Worm (Caenorhabditis elegans) whole organism, L4 larva: Measurements from ENCODE around the gene F57F5.3.

Source experiments
- F37D6.2 ChIP-seq: sonication (generic microtip); optimal IDR thresholded peaks from 2 replicates; lab custom pipeline; 2016; ENCODE audit warnings: mild to moderate bottlenecking, missing genetic modification characterization, missing compliant biosample characterization
- F44E2.7 ChIP-seq: fragments of 200-800 bp; sonication (Bioruptor generic); IDR thresholded peaks from 2 replicates; pipeline ENCODE4 v2.1.2; 2022; ENCODE audit warnings: missing genetic modification characterization, missing compliant biosample characterization
- F49E8.2 ChIP-seq: sonication (generic microtip); optimal IDR thresholded peaks from 2 replicates; lab custom pipeline; 2016; ENCODE audit warnings: missing compliant biosample characterization, mild to moderate bottlenecking, missing genetic modification characterization, borderline replicate concordance
- T20F7.1 ChIP-seq: fragments of 200-800 bp; sonication (Bioruptor generic); optimal IDR thresholded peaks from 2 replicates; lab custom pipeline; 2018; ENCODE audit warnings: mild to moderate bottlenecking, missing genetic modification characterization, missing compliant biosample characterization
- Y48G9A.11 ChIP-seq: fragments of 200-800 bp; sonication (Bioruptor generic); IDR thresholded peaks from 2 replicates; pipeline ENCODE4 v1.3.6; 2022; ENCODE audit warnings: missing genetic modification reagents, missing genetic modification characterization, missing compliant biosample characterization
- ZK546.5 ChIP-seq, 2 experiments: sonication (generic microtip); optimal IDR thresholded peaks; 2 replicates each; lab custom pipeline; 2017; ENCODE audit warnings: missing biosample characterization in 2 of 2, missing genetic modification characterization in 2 of 2
- aha-1 ChIP-seq: fragments of 150-350 bp; peaks from one replicate; lab custom pipeline; 2014; ENCODE audit warnings: missing biosample characterization, missing genetic modification characterization
- aly-2 ChIP-seq: sonication (generic microtip); optimal IDR thresholded peaks from 2 replicates; lab custom pipeline; 2018; ENCODE audit warnings: missing biosample characterization, missing genetic modification characterization
- ama-1 ChIP-seq: fragments of 150-350 bp; optimal IDR thresholded peaks from 2 replicates; lab custom pipeline; 2014; ENCODE audit warnings: inconsistent platforms, mixed read lengths
- ceh-28 ChIP-seq: fragments of 150-350 bp; optimal IDR thresholded peaks from 2 replicates; lab custom pipeline; 2014; ENCODE audit warnings: missing biosample characterization, missing genetic modification reagents, missing genetic modification characterization
- ceh-62 ChIP-seq: sonication (generic microtip); optimal IDR thresholded peaks from 2 replicates; lab custom pipeline; 2017; ENCODE audit warnings: missing biosample characterization, missing genetic modification characterization
- ceh-82 ChIP-seq: sonication (generic microtip); optimal IDR thresholded peaks from 2 replicates; lab custom pipeline; 2017; ENCODE audit warnings: missing biosample characterization, missing genetic modification characterization
- cey-2 ChIP-seq: sonication (generic microtip); optimal IDR thresholded peaks from 3 replicates; lab custom pipeline; 2017; ENCODE audit warnings: missing genetic modification characterization, mild to moderate bottlenecking, missing compliant biosample characterization, antibody characterized with exemption, borderline replicate concordance; ENCODE audit not compliant: insufficient read depth
- daf-19 ChIP-seq: fragments of 200-800 bp; sonication (Bioruptor generic); conservative IDR thresholded peaks from 2 replicates; pipeline ENCODE4 v1.3.6; 2022; ENCODE audit warnings: missing genetic modification characterization, missing compliant biosample characterization
- dmd-6 ChIP-seq: fragments of 200-800 bp; sonication (Bioruptor generic); IDR thresholded peaks from 2 replicates; pipeline ENCODE4 v1.3.6; 2022; ENCODE audit warnings: missing genetic modification reagents, missing genetic modification characterization, missing compliant biosample characterization
- dpl-1 ChIP-seq: fragments of 150-350 bp; optimal IDR thresholded peaks from 2 replicates; lab custom pipeline; 2014; ENCODE audit warnings: missing biosample characterization, missing genetic modification reagents, missing genetic modification characterization
- hlh-11 ChIP-seq: fragments of 200-800 bp; sonication (Bioruptor generic); optimal IDR thresholded peaks from 2 replicates; lab custom pipeline; 2018; ENCODE audit warnings: mild to moderate bottlenecking, missing genetic modification characterization, missing compliant biosample characterization
- hlh-30 ChIP-seq: sonication (generic microtip); optimal IDR thresholded peaks from 2 replicates; lab custom pipeline; 2017; ENCODE audit warnings: antibody characterized with exemption, mild to moderate bottlenecking, missing genetic modification characterization, missing compliant biosample characterization; ENCODE audit not compliant: insufficient read depth
- jun-1 ChIP-seq: fragments of 150-350 bp; optimal IDR thresholded peaks from 2 replicates; lab custom pipeline; 2014; ENCODE audit warnings: missing biosample characterization, missing genetic modification reagents, missing genetic modification characterization
- lin-15B ChIP-seq: fragments of 150-350 bp; sonication (generic microtip); optimal IDR thresholded peaks from 3 replicates; lab custom pipeline; 2014; ENCODE audit warnings: missing biosample characterization, missing genetic modification characterization
- lin-38 ChIP-seq: fragments of 200-800 bp; sonication (Bioruptor generic); IDR thresholded peaks from 2 replicates; pipeline ENCODE4 v1.3.6; 2022; ENCODE audit warnings: missing genetic modification reagents, missing genetic modification characterization, missing compliant biosample characterization
- mxl-2 ChIP-seq: fragments of 200-800 bp; sonication (Bioruptor generic); conservative IDR thresholded peaks from 2 replicates; pipeline ENCODE4 v1.3.6; 2022; ENCODE audit warnings: missing genetic modification reagents, missing genetic modification characterization, missing compliant biosample characterization
- nhr-25 ChIP-seq: sonication (generic microtip); optimal IDR thresholded peaks from 2 replicates; lab custom pipeline; 2017; ENCODE audit warnings: missing genetic modification characterization, mild to moderate bottlenecking, missing compliant biosample characterization, antibody characterized with exemption, moderate library complexity, borderline replicate concordance; ENCODE audit not compliant: insufficient read depth
- nhr-28 ChIP-seq: fragments of 150-350 bp; optimal IDR thresholded peaks from 2 replicates; lab custom pipeline; 2014; ENCODE audit warnings: missing biosample characterization, missing genetic modification characterization
- nhr-48 ChIP-seq: sonication (generic microtip); optimal IDR thresholded peaks from 2 replicates; lab custom pipeline; 2016; ENCODE audit warnings: mild to moderate bottlenecking, missing genetic modification characterization, missing compliant biosample characterization
- nhr-77 ChIP-seq: fragments of 150-350 bp; optimal IDR thresholded peaks from 2 replicates; lab custom pipeline; 2014; ENCODE audit warnings: missing biosample characterization, missing genetic modification characterization
- saeg-2 ChIP-seq: fragments of 200-800 bp; sonication (Bioruptor generic); IDR thresholded peaks from 2 replicates; pipeline ENCODE4 v1.3.6; 2022; ENCODE audit warnings: missing genetic modification reagents, missing genetic modification characterization, missing compliant biosample characterization
- snpc-1.2 ChIP-seq: fragments of 200-800 bp; sonication (Bioruptor generic); IDR thresholded peaks from 2 replicates; pipeline ENCODE4 v1.3.6; 2022; ENCODE audit warnings: missing genetic modification reagents, missing genetic modification characterization, missing compliant biosample characterization
- spr-3 ChIP-seq: fragments of 200-800 bp; sonication (Bioruptor generic); optimal IDR thresholded peaks from 2 replicates; lab custom pipeline; 2018; ENCODE audit warnings: mild to moderate bottlenecking, missing genetic modification characterization, missing compliant biosample characterization
- tag-97 ChIP-seq: fragments of 200-800 bp; sonication (Bioruptor generic); IDR thresholded peaks from 2 replicates; pipeline ENCODE4 v1.3.6; 2022; ENCODE audit warnings: missing genetic modification characterization, missing compliant biosample characterization
- tra-1 ChIP-seq: fragments of 200-800 bp; sonication (Bioruptor generic); IDR thresholded peaks from 2 replicates; pipeline ENCODE4 v1.3.6; 2022; ENCODE audit warnings: missing genetic modification reagents, missing genetic modification characterization, missing compliant biosample characterization
- unc-39 ChIP-seq: sonication (generic microtip); optimal IDR thresholded peaks from 2 replicates; lab custom pipeline; 2017; ENCODE audit warnings: missing biosample characterization, missing genetic modification characterization
- unc-62 ChIP-seq, 3 experiments: fragments of 150-350 bp in 1 of 3; sonication (generic microtip); optimal IDR thresholded peaks in 2 of 3; peaks in 1 of 3; 1 replicate in 1 of 3; 2 replicates in 2 of 3; lab custom pipeline; 2014 to 2017; ENCODE audit warnings: missing biosample characterization in 3 of 3, missing genetic modification characterization in 3 of 3, missing genetic modification reagents in 3 of 3, missing genotype in 1 of 3
- zfp-2 ChIP-seq: sonication (generic microtip); optimal IDR thresholded peaks from 2 replicates; lab custom pipeline; 2016; ENCODE audit warnings: mild to moderate bottlenecking, missing genetic modification characterization, missing compliant biosample characterization
- zip-11 ChIP-seq: fragments of 200-800 bp; sonication (Bioruptor generic); IDR thresholded peaks from 2 replicates; pipeline ENCODE4 v1.3.6; 2022; ENCODE audit warnings: missing genetic modification characterization, missing compliant biosample characterization

F57F5.3 gene

ce11 chrV:11975233-11975632, 31.2 kb downstream of the F57F5.3 start, which contains the start of gene cpr-1 (continued):
- TF ChIP-seq zfp-2 (tag; lab: Kevin White, UChicago) = no peak
- TF ChIP-seq F49E8.2 (tag; lab: Kevin White, UChicago) = no peak
- TF ChIP-seq ceh-62 = no peak
- TF ChIP-seq snpc-1.2 (GFP tag; lab: Robert Waterston, UW) = no peak
- no peak for TF ChIP-seq F44E2.7
- peak; percentile 69 for TF ChIP-seq nhr-48 (tag; lab: Kevin White, UChicago)
- no peak for TF ChIP-seq saeg-2
- TF ChIP-seq mxl-2 (GFP tag; lab: Robert Waterston, UW) = no peak
- no peak for TF ChIP-seq aly-2
- TF ChIP-seq zip-11 (GFP tag; lab: Robert Waterston, UW) = no peak
- TF ChIP-seq dpl-1 (GFP tag; lab: Kevin White, UChicago) = no peak
- TF ChIP-seq tra-1 (GFP tag; lab: Robert Waterston, UW) = no peak
- no peak for TF ChIP-seq Y48G9A.11 (GFP tag; lab: Robert Waterston, UW)
- TF ChIP-seq nhr-28 (tag; lab: Kevin White, UChicago) = peak; percentile 69
- TF ChIP-seq ZK546.5 (tag; optimal IDR thresholded peaks at IDR 0.05; lab: Kevin White, UChicago) = no peak
- TF ChIP-seq jun-1 = no peak
- TF ChIP-seq ceh-82 (tag; lab: Kevin White, UChicago) = no peak
- TF ChIP-seq nhr-77 (tag; lab: Kevin White, UChicago) = peak; percentile 25
- TF ChIP-seq hlh-11 = peak; percentile 87
- TF ChIP-seq tag-97 (GFP tag; lab: Robert Waterston, UW) = no peak
- no peak for TF ChIP-seq unc-39 (tag; lab: Kevin White, UChicago)
- TF ChIP-seq aha-1 (tag; lab: Kevin White, UChicago) = no peak
- peak; percentile 12 for TF ChIP-seq hlh-30
- no peak for TF ChIP-seq daf-19 (GFP tag; lab: Robert Waterston, UW)
- TF ChIP-seq ama-1 = no peak
- no peak for TF ChIP-seq F37D6.2 (tag; lab: Kevin White, UChicago)
- peak; percentile 22 for TF ChIP-seq T20F7.1 (GFP tag; lab: Kevin White, UChicago)
- TF ChIP-seq lin-38 (GFP tag; lab: Robert Waterston, UW) = no peak

- no peak for TF ChIP-seq Y48G9A.11 (GFP tag; lab: Robert Waterston, UW)
- TF ChIP-seq nhr-25 (tag; lab: Kevin White, UChicago) = no peak
- TF ChIP-seq ceh-28 (tag; lab: Kevin White, UChicago) = no peak
- TF ChIP-seq nhr-77 (tag; lab: Kevin White, UChicago) = no peak
- no peak for TF ChIP-seq spr-3 (GFP tag; lab: Kevin White, UChicago)
- TF ChIP-seq lin-15B = no peak
- no peak for TF ChIP-seq cey-2 (tag; lab: Kevin White, UChicago)
Observed at ce11 chrV:11964723-11965122, 41.7 kb downstream of the F57F5.3 start, which contains the start of gene F58H1.7. F58H1.7 (minus strand) TSS chrV:11964823.

- peak; percentile 53 for TF ChIP-seq aha-1 (tag; lab: Kevin White, UChicago)
- TF ChIP-seq dmd-6 (GFP tag; lab: Robert Waterston, UW) = no peak
Observed at ce11 chrV:11960831-11961190, 45.6 kb downstream of the F57F5.3 start.

ce11 chrV:11960084-11960830, 46.1 kb downstream of the F57F5.3 start:
- peak in 1 of 2 experiments; percentile 53 for TF ChIP-seq unc-62 (GFP tag; optimal IDR thresholded peaks at IDR 0.05 in 1 of 2; lab: Kevin White, UChicago)
- TF ChIP-seq unc-62 (tag; optimal IDR thresholded peaks at IDR 0.05; lab: Kevin White, UChicago) = no peak
- TF ChIP-seq ama-1 = no peak
